Fruit fly (Drosophila melanogaster) Kc167 (cell line): ENCODE results near the gene Theg.

Source experiments
- Myc ChIP-seq: fragments of >200 bp; optimal IDR thresholded peaks from 2 replicates; lab custom pipeline; 2017; ENCODE audit warnings: missing external identifiers
- Sin3A ChIP-seq: fragments of >200 bp; optimal IDR thresholded peaks from 2 replicates; lab custom pipeline; 2018; ENCODE audit warnings: missing external identifiers
- h ChIP-seq: fragments of >200 bp; optimal IDR thresholded peaks from 3 replicates; lab custom pipeline; 2018; ENCODE audit warnings: missing external identifiers
- insv ChIP-seq: fragments of >200 bp; optimal IDR thresholded peaks from 3 replicates; lab custom pipeline; 2018; ENCODE audit warnings: missing external identifiers
- psq ChIP-seq: fragments of >200 bp; optimal IDR thresholded peaks from 2 replicates; lab custom pipeline; 2017; ENCODE audit warnings: missing external identifiers
- ttk ChIP-seq: sonication (Bioruptor generic); optimal IDR thresholded peaks from 2 replicates; lab custom pipeline; 2017; ENCODE audit warnings: missing external identifiers

Gene Theg

DNA sequence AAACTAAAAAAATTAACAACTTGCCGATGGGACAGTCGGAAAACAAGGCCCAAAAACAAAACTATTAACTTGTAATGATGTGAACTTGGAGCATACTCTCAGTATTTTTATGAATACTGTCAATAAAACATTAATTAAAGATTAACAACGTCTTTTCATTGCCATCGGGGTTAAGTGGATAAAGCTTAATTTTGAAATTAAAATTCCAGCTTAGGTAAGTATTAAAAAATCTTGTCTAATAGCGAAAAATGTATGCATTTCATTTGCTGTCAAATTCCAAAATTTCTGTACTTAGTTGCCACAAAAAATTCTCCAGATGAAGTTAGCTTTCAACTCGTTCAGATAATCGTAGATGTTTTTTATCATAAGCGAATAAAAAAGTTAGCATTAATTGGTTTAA is at the start of gene Theg:
Theg (plus strand) TSS at position 301 of the 400 bp plus-strand sequence.
- no peak for TF ChIP-seq insv (lab: Kevin White, UChicago)
- no peak for TF ChIP-seq Myc (lab: Kevin White, UChicago)
- TF ChIP-seq ttk (lab: Kevin White, UChicago) = no peak
- no peak for TF ChIP-seq psq (lab: Kevin White, UChicago)
- TF ChIP-seq h (lab: Kevin White, UChicago) = no peak
- no peak for TF ChIP-seq Sin3A (lab: Kevin White, UChicago)

- TF ChIP-seq Sin3A (lab: Kevin White, UChicago) = no peak
- no peak for TF ChIP-seq h (lab: Kevin White, UChicago)
- no peak for TF ChIP-seq ttk (lab: Kevin White, UChicago)
- TF ChIP-seq Myc (lab: Kevin White, UChicago) = no peak
- TF ChIP-seq psq (lab: Kevin White, UChicago) = no peak
- TF ChIP-seq insv (lab: Kevin White, UChicago) = no peak
These were observed 46.7 kb upstream of the Theg start for dm6 chr3R:21967840-21968239.

- TF ChIP-seq Myc (lab: Kevin White, UChicago) = no peak
- no peak for TF ChIP-seq psq (lab: Kevin White, UChicago)
- no peak for TF ChIP-seq insv (lab: Kevin White, UChicago)
- no peak for TF ChIP-seq h (lab: Kevin White, UChicago)
- no peak for TF ChIP-seq Sin3A (lab: Kevin White, UChicago)
- TF ChIP-seq ttk (lab: Kevin White, UChicago) = no peak
These were observed 44.7 kb upstream of the Theg start for dm6 chr3R:21969828-21970227.

DNA sequence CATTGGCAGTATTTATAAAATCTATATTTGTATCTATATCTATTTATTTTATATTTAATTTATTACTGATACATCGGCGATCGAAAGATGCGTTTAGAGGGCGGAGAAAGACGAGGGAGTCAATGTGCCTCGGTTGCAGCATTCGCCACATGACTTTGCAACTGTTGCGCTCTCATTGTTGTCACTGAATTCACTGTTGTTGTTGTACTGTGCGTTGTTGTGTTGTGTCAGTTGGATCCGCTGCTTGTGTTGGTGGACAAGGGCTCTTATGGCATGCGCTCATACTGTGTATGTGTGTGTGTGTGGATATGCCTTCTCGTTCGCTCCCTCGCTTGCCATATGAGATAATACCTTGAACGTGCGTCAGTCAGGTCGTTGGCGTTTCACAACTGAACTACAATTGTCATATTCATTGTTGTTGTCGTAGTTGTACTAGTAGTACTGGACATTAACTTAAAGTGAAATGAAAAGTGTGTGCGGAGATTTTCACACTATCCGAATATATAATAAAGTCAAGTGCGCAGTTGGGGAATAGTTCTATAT is 43.9 kb upstream of the Theg start:
- no peak for TF ChIP-seq insv (lab: Kevin White, UChicago)

- no peak for TF ChIP-seq Myc (lab: Kevin White, UChicago)
- TF ChIP-seq insv (lab: Kevin White, UChicago) = no peak
- TF ChIP-seq h (lab: Kevin White, UChicago) = no peak
- no peak for TF ChIP-seq Sin3A (lab: Kevin White, UChicago)
- TF ChIP-seq ttk (lab: Kevin White, UChicago) = no peak
- no peak for TF ChIP-seq psq (lab: Kevin White, UChicago)
These were observed 43.4 kb upstream of the Theg start for dm6 chr3R:21971141-21971540.

DNA sequence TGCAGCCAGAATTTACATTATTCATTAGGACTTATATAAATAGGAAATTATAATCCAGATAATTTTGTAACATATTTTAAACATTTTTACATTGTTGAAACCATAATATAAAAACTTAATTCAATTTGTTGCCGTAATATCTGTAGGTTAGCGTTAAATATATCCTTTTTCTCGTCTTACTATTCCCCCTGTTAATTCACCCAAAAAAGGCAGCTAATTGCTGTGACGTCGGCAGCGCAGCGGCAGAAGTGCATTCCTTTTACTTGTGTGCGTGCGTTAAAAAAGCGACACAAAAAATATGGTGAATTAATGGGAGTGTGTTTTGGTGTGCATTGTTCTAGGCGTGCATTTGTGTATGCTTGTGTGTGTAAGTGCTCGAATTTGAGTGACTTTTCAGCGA is 42.9 kb upstream of the Theg start:
- TF ChIP-seq insv (lab: Kevin White, UChicago) (no peak), ttk (lab: Kevin White, UChicago) (no peak), psq (lab: Kevin White, UChicago) (no peak), h (lab: Kevin White, UChicago) (no peak), Myc (lab: Kevin White, UChicago) (no peak), Sin3A (lab: Kevin White, UChicago) (no peak)

DNA sequence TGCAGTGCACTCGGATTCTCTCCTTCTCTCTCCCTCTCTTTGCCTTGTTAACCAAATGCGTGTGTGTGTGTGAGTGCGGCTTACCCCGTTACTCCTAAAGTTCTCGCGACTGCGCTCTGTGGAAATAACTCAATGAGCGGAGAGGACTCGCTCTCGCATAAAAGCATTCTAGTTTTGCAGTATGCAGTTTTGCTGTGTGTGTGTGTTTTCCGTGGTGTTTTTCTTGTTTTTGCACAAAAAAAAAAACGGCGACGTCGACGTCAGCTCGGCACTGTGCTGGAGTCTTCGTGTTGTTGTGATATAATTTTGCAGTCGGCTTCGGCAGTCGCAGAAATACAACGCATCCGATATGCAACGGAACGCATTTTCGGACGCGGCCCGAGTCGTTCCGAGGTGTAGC is 42.4 kb upstream of the Theg start:
- TF ChIP-seq Myc (lab: Kevin White, UChicago) (no peak), insv (lab: Kevin White, UChicago) (no peak), psq (lab: Kevin White, UChicago) (no peak), h (lab: Kevin White, UChicago) (no peak), ttk (lab: Kevin White, UChicago) (no peak), Sin3A (lab: Kevin White, UChicago) (no peak)

DNA sequence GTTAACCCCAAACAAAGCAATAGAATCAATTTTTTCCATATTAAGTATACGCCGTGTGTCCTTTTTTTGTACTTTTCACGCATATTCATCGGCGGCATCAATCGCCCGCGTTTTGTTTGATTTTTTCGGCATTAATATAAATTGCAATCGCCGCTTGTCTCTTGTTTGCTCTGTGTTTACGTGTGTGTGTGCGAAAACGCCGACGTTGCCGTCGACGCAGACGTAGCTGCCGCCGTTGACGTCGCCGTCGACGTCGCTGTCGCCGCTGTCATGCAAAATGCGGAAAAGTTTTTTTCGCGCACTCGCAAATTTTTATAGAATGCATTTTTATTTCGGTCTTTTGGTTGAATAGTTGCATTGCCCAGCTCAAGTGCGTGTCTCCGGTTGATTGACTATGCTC is 41.5 kb upstream of the Theg start:
- TF ChIP-seq ttk (lab: Kevin White, UChicago) (no peak), Sin3A (lab: Kevin White, UChicago) (no peak), Myc (lab: Kevin White, UChicago) (no peak), h (lab: Kevin White, UChicago) (no peak), psq (lab: Kevin White, UChicago) (no peak), insv (lab: Kevin White, UChicago) (no peak)

DNA sequence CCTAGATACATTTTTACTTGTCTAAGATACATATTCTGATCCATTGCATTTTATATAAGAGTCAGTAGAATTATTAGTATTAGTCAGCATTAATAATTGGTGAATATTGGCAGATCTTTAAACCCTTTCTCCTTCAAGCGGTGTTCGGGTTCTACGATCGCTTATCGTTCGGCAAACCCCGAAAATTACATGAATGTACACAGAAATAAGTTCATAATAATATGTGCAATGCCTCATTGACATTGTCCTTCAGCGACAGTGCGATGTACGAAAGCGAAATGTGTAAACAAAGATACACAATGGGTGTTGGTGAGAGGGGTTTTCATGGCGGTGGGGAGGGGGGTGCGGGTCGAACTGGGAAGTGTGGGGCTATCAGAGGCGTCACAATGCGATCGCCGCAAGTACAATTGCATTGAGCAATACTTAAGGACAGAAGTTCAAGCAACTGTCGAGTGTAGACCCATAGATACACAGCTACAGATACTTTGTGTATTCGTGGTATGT is 38.1 kb upstream of the Theg start:
- TF ChIP-seq psq (lab: Kevin White, UChicago) = no peak
- no peak for TF ChIP-seq insv (lab: Kevin White, UChicago)
- TF ChIP-seq h (lab: Kevin White, UChicago) = no peak
- no peak for TF ChIP-seq Myc (lab: Kevin White, UChicago)
- no peak for TF ChIP-seq ttk (lab: Kevin White, UChicago)
- TF ChIP-seq Sin3A (lab: Kevin White, UChicago) = no peak

DNA sequence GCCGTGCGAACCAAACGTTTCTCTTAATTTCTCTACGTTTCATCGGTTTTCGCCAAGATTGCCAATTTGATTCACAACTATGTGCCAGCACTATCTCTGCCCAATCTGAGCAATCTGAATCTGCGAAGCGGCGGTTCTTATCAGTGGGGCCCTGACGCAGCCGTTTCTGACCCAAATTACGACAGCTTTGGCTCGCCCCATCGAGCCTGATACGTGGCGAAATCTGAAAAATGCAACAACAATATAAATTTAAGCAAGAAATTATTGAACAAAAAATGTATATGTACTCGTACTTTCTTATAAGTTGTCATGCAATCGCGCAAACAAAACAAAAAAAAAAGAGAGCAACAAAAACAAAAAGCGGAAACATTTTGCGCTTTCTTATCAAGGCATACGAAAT is 37.5 kb upstream of the Theg start:
- TF ChIP-seq Myc (lab: Kevin White, UChicago) (no peak), Sin3A (lab: Kevin White, UChicago) (no peak), insv (lab: Kevin White, UChicago) (no peak), ttk (lab: Kevin White, UChicago) (no peak), h (lab: Kevin White, UChicago) (no peak), psq (lab: Kevin White, UChicago) (no peak)

DNA sequence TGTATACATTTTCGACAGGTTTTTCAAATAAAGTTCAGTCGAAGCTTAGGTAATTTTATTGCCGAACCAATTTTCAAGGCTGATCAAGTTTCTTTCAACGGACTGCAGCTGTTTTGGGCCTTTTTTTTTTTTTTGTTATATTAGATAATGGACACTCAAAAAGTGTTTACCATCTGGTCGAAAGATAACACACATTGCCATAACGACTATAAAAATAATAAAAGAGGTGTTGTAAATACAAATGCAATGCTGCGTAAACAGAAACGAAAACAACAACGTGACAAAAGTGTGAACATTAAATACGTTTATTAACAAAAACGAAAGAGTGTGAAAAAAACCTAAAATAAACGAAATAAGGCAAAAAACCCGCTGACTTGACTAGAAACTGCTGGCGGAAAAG is 36.7 kb upstream of the Theg start:
- TF ChIP-seq ttk (lab: Kevin White, UChicago) = no peak
- TF ChIP-seq insv (lab: Kevin White, UChicago) = no peak
- TF ChIP-seq Myc (lab: Kevin White, UChicago) = no peak
- TF ChIP-seq h (lab: Kevin White, UChicago) = no peak
- TF ChIP-seq Sin3A (lab: Kevin White, UChicago) = no peak
- no peak for TF ChIP-seq psq (lab: Kevin White, UChicago)

- TF ChIP-seq insv (lab: Kevin White, UChicago) = no peak
- no peak for TF ChIP-seq h (lab: Kevin White, UChicago)
- no peak for TF ChIP-seq psq (lab: Kevin White, UChicago)
- TF ChIP-seq ttk (lab: Kevin White, UChicago) = no peak
- no peak for TF ChIP-seq Sin3A (lab: Kevin White, UChicago)
- no peak for TF ChIP-seq Myc (lab: Kevin White, UChicago)
These were observed 35.1 kb upstream of the Theg start for dm6 chr3R:21979386-21979785.
